Worm (Caenorhabditis elegans) whole organism, mixed stage, embryonic: ENCODE results near the gene F55G11.2.

ENCODE experiments used
- ceh-39 ChIP-seq: fragments of 150-350 bp; optimal IDR thresholded peaks from 2 replicates; lab custom pipeline; 2014; ENCODE audit warnings: missing biosample characterization, missing genetic modification characterization
- elt-1 ChIP-seq: sonication (generic microtip); optimal IDR thresholded peaks from 2 replicates; lab custom pipeline; 2017; ENCODE audit warnings: missing genetic modification characterization, mild to moderate bottlenecking, missing compliant biosample characterization, antibody characterized with exemption, moderate library complexity, borderline replicate concordance; ENCODE audit not compliant: insufficient read depth
- elt-3 ChIP-seq: fragments of 150-350 bp; optimal IDR thresholded peaks from 2 replicates; lab custom pipeline; 2014; ENCODE audit warnings: missing biosample characterization, missing genetic modification characterization
- flh-1 ChIP-seq: fragments of 200-800 bp; sonication (Bioruptor generic); optimal IDR thresholded peaks from 2 replicates; lab custom pipeline; 2018; ENCODE audit warnings: mild to moderate bottlenecking, missing genetic modification characterization, moderate library complexity, missing compliant biosample characterization
- nhr-237 ChIP-seq: fragments of 150-350 bp; optimal IDR thresholded peaks from 2 replicates; lab custom pipeline; 2014; ENCODE audit warnings: missing biosample characterization, missing genetic modification characterization
- tbx-8 ChIP-seq: fragments of 200-800 bp; sonication (Bioruptor generic); optimal IDR thresholded peaks from 2 replicates; lab custom pipeline; 2018; ENCODE audit warnings: mild to moderate bottlenecking, missing genetic modification characterization, moderate library complexity, missing compliant biosample characterization
- unc-62 ChIP-seq: fragments of 150-350 bp; optimal IDR thresholded peaks from 2 replicates; lab custom pipeline; 2014; ENCODE audit warnings: missing biosample characterization, missing genetic modification reagents, missing genetic modification characterization
- zip-8 ChIP-seq: fragments of 150-350 bp; optimal IDR thresholded peaks from 2 replicates; lab custom pipeline; 2014; ENCODE audit warnings: missing biosample characterization, missing genetic modification characterization
- ztf-11 ChIP-seq: fragments of 150-350 bp; optimal IDR thresholded peaks from 2 replicates; lab custom pipeline; 2014; ENCODE audit warnings: missing biosample characterization, missing genetic modification characterization

DNA sequence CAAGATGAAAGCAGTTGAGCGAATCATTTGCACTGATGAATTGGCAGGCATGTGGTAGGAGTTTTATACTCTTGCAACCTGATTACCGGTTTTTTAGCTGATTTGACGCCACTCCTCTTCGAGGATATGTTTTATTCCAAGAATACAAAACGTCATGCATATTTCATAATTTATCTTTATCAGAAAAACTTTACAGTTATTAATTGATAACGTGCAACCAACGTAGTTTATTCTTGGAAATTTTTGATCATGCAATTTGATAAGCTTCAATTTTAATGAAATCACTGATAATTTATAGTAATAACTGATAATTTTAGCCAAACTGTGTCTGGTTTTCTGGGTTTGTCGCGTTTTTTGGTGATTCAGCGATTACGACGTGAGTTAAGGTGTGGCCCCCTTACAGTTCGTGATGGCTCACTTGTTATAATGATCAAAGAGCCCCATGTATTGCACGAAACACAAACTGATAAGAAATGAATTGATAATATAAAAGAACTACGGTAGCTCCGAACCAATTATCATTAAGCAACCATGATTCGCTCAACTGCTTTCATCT, 32.8 kb downstream of the F55G11.2 start, which contains the start of the genes cld-1 and dod-21:
- no peak for TF ChIP-seq ztf-11 (tag; lab: Kevin White, UChicago)
- no peak for TF ChIP-seq ceh-39 (tag; lab: Kevin White, UChicago)
- TF ChIP-seq nhr-237 (tag; lab: Kevin White, UChicago), result no peak
- TF ChIP-seq elt-1, result no peak
- no peak for TF ChIP-seq tbx-8
- no peak for TF ChIP-seq elt-3 (tag; lab: Kevin White, UChicago)
- TF ChIP-seq flh-1 (GFP tag; lab: Kevin White, UChicago), result no peak
- no peak for TF ChIP-seq unc-62 (GFP tag; lab: Kevin White, UChicago)
- TF ChIP-seq zip-8 (tag; lab: Kevin White, UChicago), result no peak
